Fruit fly (Drosophila melanogaster) whole organism, embryonic: ENCODE results near the gene CG44838.

Source experiments
- Asciz ChIP-seq: fragments of 200-800 bp; sonication (Bioruptor generic); optimal IDR thresholded peaks from 2 replicates; lab custom pipeline; 2017; ENCODE audit warnings: missing biosample characterization, mild to moderate bottlenecking, missing genetic modification characterization, missing genetic modification reagents
- C15 ChIP-seq: fragments of 200-800 bp; sonication (Bioruptor generic); IDR thresholded peaks from 3 replicates; pipeline ENCODE4 v1.3.6; 2022; ENCODE audit warnings: missing biosample characterization, missing genetic modification characterization
- CG10209 ChIP-seq: fragments of 200-800 bp; sonication (Bioruptor generic); optimal IDR thresholded peaks from 3 replicates; lab custom pipeline; 2017; ENCODE audit warnings: missing biosample characterization, mild to moderate bottlenecking, missing genetic modification characterization, missing genetic modification reagents
- CG1024 ChIP-seq: fragments of 200-800 bp; sonication (Bioruptor generic); IDR thresholded peaks from 2 replicates; pipeline ENCODE4 v1.3.6; 2022; ENCODE audit warnings: missing biosample characterization, missing genetic modification characterization
- CG10274 ChIP-seq: fragments of 200-800 bp; sonication (Bioruptor generic); optimal IDR thresholded peaks from 3 replicates; lab custom pipeline; 2017; ENCODE audit warnings: missing biosample characterization, mild to moderate bottlenecking, missing genetic modification characterization
- CG10979 ChIP-seq: fragments of 200-800 bp; sonication (Bioruptor generic); optimal IDR thresholded peaks from 2 replicates; lab custom pipeline; 2018; ENCODE audit warnings: missing biosample characterization, mild to moderate bottlenecking, missing genetic modification characterization, moderate library complexity
- CG12659 ChIP-seq: fragments of 200-800 bp; sonication (Bioruptor generic); optimal IDR thresholded peaks from 3 replicates; lab custom pipeline; 2017; ENCODE audit warnings: mild to moderate bottlenecking, missing biosample characterization, missing genetic modification reagents, missing genetic modification characterization
- CG13424 ChIP-seq: fragments of 200-800 bp; sonication (Bioruptor generic); optimal IDR thresholded peaks from 2 replicates; lab custom pipeline; 2019; ENCODE audit warnings: missing biosample characterization, mild to moderate bottlenecking, missing genetic modification characterization, moderate library complexity
- CG14710 ChIP-seq: fragments of 200-800 bp; sonication (Bioruptor generic); optimal IDR thresholded peaks from 3 replicates; lab custom pipeline; 2019; ENCODE audit warnings: missing biosample characterization, mild to moderate bottlenecking, missing genetic modification characterization, moderate library complexity
- CG15601 ChIP-seq: fragments of 200-800 bp; sonication (Bioruptor generic); optimal IDR thresholded peaks from 3 replicates; lab custom pipeline; 2019; ENCODE audit warnings: missing biosample characterization, mild to moderate bottlenecking, missing genetic modification characterization, moderate library complexity
- CG1647 ChIP-seq: fragments of 200-800 bp; sonication (Bioruptor generic); optimal IDR thresholded peaks from 3 replicates; lab custom pipeline; 2016; ENCODE audit warnings: missing biosample characterization, missing genetic modification characterization
- CG17328 ChIP-seq: fragments of 200-800 bp; sonication (Bioruptor generic); IDR thresholded peaks from 2 replicates; pipeline ENCODE4 v1.3.6; 2022; ENCODE audit warnings: missing biosample characterization, missing genetic modification characterization
- CG17829 ChIP-seq: fragments of 200-800 bp; optimal IDR thresholded peaks from 2 replicates; lab custom pipeline; 2019; ENCODE audit warnings: missing biosample characterization, mild to moderate bottlenecking, missing genetic modification characterization, moderate library complexity
- CG33213 ChIP-seq: fragments of 200-800 bp; sonication (Bioruptor generic); optimal IDR thresholded peaks from 3 replicates; lab custom pipeline; 2016; ENCODE audit warnings: missing biosample characterization, missing genetic modification characterization
- CG4404 ChIP-seq: fragments of 200-800 bp; sonication (Bioruptor generic); IDR thresholded peaks from 2 replicates; pipeline ENCODE4 v1.3.6; 2022; ENCODE audit warnings: missing biosample characterization, missing genetic modification characterization
- CG6272 ChIP-seq: fragments of 200-800 bp; sonication (Bioruptor generic); IDR thresholded peaks from 2 replicates; pipeline ENCODE4 v1.3.6; 2022; ENCODE audit warnings: missing biosample characterization, missing genetic modification characterization
- CG6683 ChIP-seq: fragments of 200-800 bp; sonication (Bioruptor generic); optimal IDR thresholded peaks from 2 replicates; lab custom pipeline; 2017; ENCODE audit warnings: missing biosample characterization, mild to moderate bottlenecking, missing genetic modification characterization, missing genetic modification reagents
- CG7372 ChIP-seq: fragments of 200-800 bp; sonication (Bioruptor generic); IDR thresholded peaks from 2 replicates; pipeline ENCODE4 v1.3.6; 2022; ENCODE audit warnings: missing biosample characterization, missing genetic modification characterization
- CG7556 ChIP-seq: fragments of 200-800 bp; sonication (Bioruptor generic); optimal IDR thresholded peaks from 2 replicates; lab custom pipeline; 2017; ENCODE audit warnings: missing biosample characterization, mild to moderate bottlenecking, missing genetic modification characterization
- CG8765 ChIP-seq: fragments of 200-800 bp; sonication (Bioruptor generic); IDR thresholded peaks from 2 replicates; pipeline ENCODE4 v1.3.6; 2022; ENCODE audit warnings: missing biosample characterization, missing genetic modification characterization
- CG9215 ChIP-seq: fragments of 200-800 bp; sonication (Bioruptor generic); IDR thresholded peaks from 2 replicates; pipeline ENCODE4 v1.3.6; 2022; ENCODE audit warnings: missing biosample characterization, missing genetic modification characterization
- Camta ChIP-seq: fragments of 200-800 bp; sonication (Bioruptor generic); optimal IDR thresholded peaks from 2 replicates; lab custom pipeline; 2016; ENCODE audit warnings: missing biosample characterization, missing genetic modification characterization
- CoRest ChIP-seq: fragments of 200-800 bp; sonication (Bioruptor generic); optimal IDR thresholded peaks from 3 replicates; lab custom pipeline; 2018; ENCODE audit warnings: missing biosample characterization, mild to moderate bottlenecking, missing genetic modification characterization, moderate library complexity
- D19A ChIP-seq: fragments of 200-800 bp; optimal IDR thresholded peaks from 3 replicates; lab custom pipeline; 2019; ENCODE audit warnings: missing biosample characterization, mild to moderate bottlenecking, missing genetic modification characterization, moderate library complexity
- Deaf1 ChIP-seq: fragments of 200-800 bp; optimal IDR thresholded peaks from 3 replicates; lab custom pipeline; 2019; ENCODE audit warnings: missing biosample characterization, mild to moderate bottlenecking, missing genetic modification characterization, moderate library complexity
- Dek ChIP-seq: fragments of 200-800 bp; sonication (Bioruptor generic); optimal IDR thresholded peaks from 3 replicates; lab custom pipeline; 2019; ENCODE audit warnings: missing biosample characterization, mild to moderate bottlenecking, missing genetic modification characterization, moderate library complexity
- Drgx ChIP-seq: fragments of 200-800 bp; sonication (Bioruptor generic); IDR thresholded peaks from 2 replicates; pipeline ENCODE4 v1.3.6; 2022; ENCODE audit warnings: missing biosample characterization, missing genetic modification characterization
- ERR ChIP-seq: fragments of 200-800 bp; sonication (Bioruptor generic); optimal IDR thresholded peaks from 2 replicates; lab custom pipeline; 2016; ENCODE audit warnings: missing biosample characterization, missing genetic modification characterization
- Eip74EF ChIP-seq, 2 experiments: fragments of 200-800 bp in 1 of 2; fragments of >200 bp in 1 of 2; sonication (Bioruptor generic) in 1 of 2; optimal IDR thresholded peaks; 2 replicates each; lab custom pipeline; 2017 to 2019; ENCODE audit warnings: missing biosample characterization in 2 of 2, missing genetic modification characterization in 2 of 2, mild to moderate bottlenecking in 1 of 2, moderate library complexity in 1 of 2
- Ets65A ChIP-seq: fragments of 200-800 bp; sonication (Bioruptor generic); peaks from one replicate; lab custom pipeline; 2016; ENCODE audit warnings: missing biosample characterization, missing genetic modification characterization
- Gug ChIP-seq: fragments of 200-800 bp; sonication (Bioruptor generic); IDR thresholded peaks from 4 replicates; pipeline ENCODE4 v1.3.6; 2022; ENCODE audit warnings: missing biosample characterization, missing genetic modification characterization
- HLH3B ChIP-seq: fragments of 200-800 bp; sonication (Bioruptor generic); IDR thresholded peaks from 2 replicates; pipeline ENCODE4 v1.3.6; 2022; ENCODE audit warnings: missing biosample characterization, missing genetic modification characterization
- HmgD ChIP-seq: fragments of 200-800 bp; sonication (Bioruptor generic); optimal IDR thresholded peaks from 3 replicates; lab custom pipeline; 2016; ENCODE audit warnings: missing biosample characterization, missing genetic modification characterization
- Med ChIP-seq: fragments of 200-800 bp; sonication (Bioruptor generic); peaks from one replicate; lab custom pipeline; 2016; ENCODE audit warnings: missing biosample characterization, missing genetic modification characterization, mild to moderate bottlenecking, inconsistent platforms, moderate library complexity
- Nf-YB ChIP-seq: fragments of 200-800 bp; sonication (Bioruptor generic); optimal IDR thresholded peaks from 3 replicates; lab custom pipeline; 2019; ENCODE audit warnings: missing biosample characterization, mild to moderate bottlenecking, missing genetic modification characterization, moderate library complexity
- Nf-YC ChIP-seq: fragments of 200-800 bp; optimal IDR thresholded peaks from 3 replicates; lab custom pipeline; 2019; ENCODE audit warnings: missing biosample characterization, mild to moderate bottlenecking, missing genetic modification characterization, moderate library complexity
- bbx ChIP-seq: fragments of 200-800 bp; sonication (Bioruptor generic); IDR thresholded peaks from 2 replicates; pipeline ENCODE4 v1.3.6; 2022; ENCODE audit warnings: missing biosample characterization, missing genetic modification characterization; ENCODE audit not compliant: partially characterized antibody
- bigmax ChIP-seq: fragments of 200-800 bp; sonication (Bioruptor generic); optimal IDR thresholded peaks from 2 replicates; lab custom pipeline; 2018; ENCODE audit warnings: missing biosample characterization, mild to moderate bottlenecking, missing genetic modification characterization
- cad ChIP-seq: fragments of >200 bp; optimal IDR thresholded peaks from 2 replicates; lab custom pipeline; 2017; ENCODE audit warnings: missing biosample characterization, missing genetic modification characterization
- cas ChIP-seq: fragments of 200-800 bp; sonication (Bioruptor generic); IDR thresholded peaks from 2 replicates; pipeline ENCODE4 v1.3.6; 2022; ENCODE audit warnings: missing biosample characterization, missing genetic modification characterization
- chinmo ChIP-seq: fragments of 200-800 bp; sonication (Bioruptor generic); IDR thresholded peaks from 4 replicates; pipeline ENCODE4 v1.3.6; 2022; ENCODE audit warnings: missing biosample characterization, missing genetic modification characterization; ENCODE audit not compliant: partially characterized antibody
- crol ChIP-seq: fragments of 200-800 bp; sonication (Bioruptor generic); IDR thresholded peaks from 2 replicates; pipeline ENCODE4 v1.3.6; 2022; ENCODE audit warnings: missing biosample characterization, missing genetic modification characterization
- dan ChIP-seq: fragments of 200-800 bp; sonication (Bioruptor generic); IDR thresholded peaks from 2 replicates; pipeline ENCODE4 v1.3.6; 2022; ENCODE audit warnings: missing biosample characterization, missing genetic modification characterization
- gsb ChIP-seq: fragments of 200-800 bp; sonication (Bioruptor generic); IDR thresholded peaks from 2 replicates; pipeline ENCODE4 v1.3.6; 2022; ENCODE audit warnings: missing biosample characterization, missing genetic modification characterization
- ken ChIP-seq: fragments of 200-800 bp; sonication (Bioruptor generic); IDR thresholded peaks from 3 replicates; pipeline ENCODE4 v1.3.6; 2022; ENCODE audit warnings: missing biosample characterization, missing genetic modification characterization
- mam ChIP-seq: fragments of 200-800 bp; sonication (Bioruptor generic); optimal IDR thresholded peaks from 3 replicates; lab custom pipeline; 2016; ENCODE audit warnings: missing biosample characterization, missing genetic modification characterization
- scrt ChIP-seq: fragments of 200-800 bp; sonication (Bioruptor generic); optimal IDR thresholded peaks from 2 replicates; lab custom pipeline; 2018; ENCODE audit warnings: missing biosample characterization, mild to moderate bottlenecking, missing genetic modification characterization, moderate library complexity
- sima ChIP-seq: fragments of 200-800 bp; sonication (Bioruptor generic); optimal IDR thresholded peaks from 2 replicates; lab custom pipeline; 2016; ENCODE audit warnings: missing biosample characterization, missing genetic modification characterization
- so ChIP-seq: fragments of 200-800 bp; sonication (Bioruptor generic); IDR thresholded peaks from 3 replicates; pipeline ENCODE4 v1.3.6; 2022; ENCODE audit warnings: missing biosample characterization, missing genetic modification characterization
- unc-4 ChIP-seq: fragments of 200-800 bp; sonication (Bioruptor generic); IDR thresholded peaks from 2 replicates; pipeline ENCODE4 v1.3.6; 2022; ENCODE audit warnings: missing biosample characterization, missing genetic modification characterization; ENCODE audit not compliant: partially characterized antibody
- unpg ChIP-seq: fragments of 200-800 bp; sonication (Bioruptor generic); optimal IDR thresholded peaks from 3 replicates; lab custom pipeline; 2018; ENCODE audit warnings: missing biosample characterization, mild to moderate bottlenecking, missing genetic modification characterization, moderate library complexity
- zen ChIP-seq: fragments of 200-800 bp; sonication (Bioruptor generic); optimal IDR thresholded peaks from 3 replicates; lab custom pipeline; 2018; ENCODE audit warnings: missing biosample characterization, mild to moderate bottlenecking, missing genetic modification characterization, moderate library complexity

Gene CG44838

dm6 chr3L:9508653-9509036 lies 47.8 kb downstream of the CG44838 start (continued):
- TF ChIP-seq chinmo: no peak
- no peak for TF ChIP-seq bbx
- TF ChIP-seq scrt (GFP tag; lab: Kevin White, UChicago): peak; percentile 31
- peak; percentile 75 for TF ChIP-seq unpg (GFP tag; lab: Kevin White, UChicago)
- no peak for TF ChIP-seq CG12659 (GFP tag; lab: Kevin White, UChicago)
- no peak for TF ChIP-seq cad
- peak; percentile 52 for TF ChIP-seq CG13424 (tag; lab: Kevin White, UChicago)
- no peak for TF ChIP-seq zen
- TF ChIP-seq CoRest (tag; lab: Kevin White, UChicago): peak; percentile 61
- TF ChIP-seq Asciz: peak; percentile 63
- peak; percentile 77 for TF ChIP-seq CG7556 (GFP tag; lab: Kevin White, UChicago)
- TF ChIP-seq Med (GFP tag; lab: Kevin White, UChicago): no peak
- TF ChIP-seq gsb (GFP tag; lab: Robert Waterston, UW): no peak
- TF ChIP-seq unc-4: no peak
- no peak for TF ChIP-seq CG1647 (GFP tag; lab: Kevin White, UChicago)
- no peak for TF ChIP-seq CG10274 (GFP tag; lab: Kevin White, UChicago)
- TF ChIP-seq Ets65A: no peak
- no peak for TF ChIP-seq crol (GFP tag; lab: Robert Waterston, UW)
- TF ChIP-seq CG33213 (GFP tag; lab: Kevin White, UChicago): no peak
- TF ChIP-seq Deaf1 (tag; lab: Kevin White, UChicago): peak; percentile 14
- no peak for TF ChIP-seq ken (GFP tag; lab: Robert Waterston, UW)
- TF ChIP-seq Camta: no peak
- no peak for TF ChIP-seq CG1024 (GFP tag; lab: Robert Waterston, UW)
- TF ChIP-seq CG6683: peak; percentile 1
- TF ChIP-seq Eip74EF (GFP tag; optimal IDR thresholded peaks at IDR 0.05; lab: Kevin White, UChicago): peak in 1 of 2 experiments; percentile 3
- peak; percentile 37; the same call in 1 of the 2 replicates for TF ChIP-seq CG7372 (GFP tag; lab: Robert Waterston, UW)
- TF ChIP-seq ERR (GFP tag; lab: Kevin White, UChicago): no peak
- TF ChIP-seq CG14710 (tag; lab: Kevin White, UChicago): peak; percentile 61
- TF ChIP-seq CG10209 (GFP tag; lab: Kevin White, UChicago): peak; percentile 49
- no peak for TF ChIP-seq so (GFP tag; lab: Robert Waterston, UW)
- peak; percentile 73 for TF ChIP-seq CG15601 (tag; lab: Kevin White, UChicago)
- TF ChIP-seq CG6272 (GFP tag; lab: Robert Waterston, UW): no peak
- TF ChIP-seq CG17328 (GFP tag; lab: Robert Waterston, UW): peak; percentile 61
- TF ChIP-seq Gug (GFP tag; lab: Robert Waterston, UW): no peak
- peak; percentile 54 for TF ChIP-seq Dek (tag; lab: Kevin White, UChicago)
- TF ChIP-seq CG10979 (tag; lab: Kevin White, UChicago): peak; percentile 79
- no peak for TF ChIP-seq C15
- no peak for TF ChIP-seq dan (GFP tag; lab: Robert Waterston, UW)
- TF ChIP-seq CG4404 (GFP tag; lab: Robert Waterston, UW): no peak
- TF ChIP-seq cas (GFP tag; lab: Robert Waterston, UW): no peak
- TF ChIP-seq HmgD (GFP tag; lab: Kevin White, UChicago): no peak
- TF ChIP-seq Nf-YB: peak; percentile 37
- peak; percentile 65 for TF ChIP-seq HLH3B (GFP tag; lab: Robert Waterston, UW)
- TF ChIP-seq Nf-YC (tag; lab: Kevin White, UChicago): peak; percentile 34
- no peak for TF ChIP-seq sima (GFP tag; lab: Kevin White, UChicago)
- peak; percentile 80 for TF ChIP-seq D19A (tag; lab: Kevin White, UChicago)
- TF ChIP-seq mam (GFP tag; lab: Kevin White, UChicago): no peak
- no peak for TF ChIP-seq CG9215 (GFP tag; lab: Robert Waterston, UW)
- no peak for TF ChIP-seq CG8765
- peak; percentile 29; the same call in 1 of the 2 replicates for TF ChIP-seq Drgx
- TF ChIP-seq bigmax (GFP tag; lab: Kevin White, UChicago): no peak
- peak; percentile 61 for TF ChIP-seq CG17829 (tag; lab: Kevin White, UChicago)
